Fruit fly (Drosophila melanogaster): ENCODE measurements around the gene CG13458.
A peak's percentile ranks its signal among the peaks of the same experiment; 100 is the strongest.

CG13458 gene

DNA sequence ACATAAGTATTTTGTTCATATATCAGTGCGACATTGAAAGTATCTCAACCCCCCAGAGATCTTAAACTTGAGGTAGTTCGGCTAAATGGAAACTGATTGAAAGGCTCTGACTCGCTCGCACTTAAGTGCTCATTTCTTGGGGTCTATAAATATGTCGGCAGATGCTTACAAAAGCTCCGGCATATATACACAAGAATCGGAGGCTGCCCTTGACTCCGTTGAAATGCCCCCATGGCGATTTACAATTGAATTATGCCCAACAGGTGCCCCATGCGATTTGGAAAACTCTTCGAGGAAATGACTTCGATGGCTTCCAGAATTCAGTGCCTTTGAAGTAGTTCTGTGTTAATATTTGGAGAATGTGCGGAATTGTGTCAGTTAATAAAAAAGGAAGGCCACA is 39.7 kb upstream of the CG13458 start (continued):
- TF ChIP-seq nerfin-1 (tag; optimal IDR thresholded peaks at IDR 0.05) = no peak
- TF ChIP-seq HLH54F (GFP tag; optimal IDR thresholded peaks at IDR 0.05) = no peak
- no peak for TF ChIP-seq ro (GFP tag; IDR thresholded peaks at IDR 0.05)
- no peak for TF ChIP-seq Hmx (GFP tag; optimal IDR thresholded peaks at IDR 0.05)
- no peak for TF ChIP-seq hth (optimal IDR thresholded peaks at IDR 0.05)
- no peak for TF ChIP-seq sob (GFP tag; IDR thresholded peaks at IDR 0.05)
- no peak for TF ChIP-seq dmrt99B (tag; optimal IDR thresholded peaks at IDR 0.05)
- TF ChIP-seq Dref (GFP tag; IDR thresholded peaks at IDR 0.05) = no peak
- no peak for TF ChIP-seq CG10274 (GFP tag; optimal IDR thresholded peaks at IDR 0.05)
- TF ChIP-seq lab (GFP tag; optimal IDR thresholded peaks at IDR 0.05) = no peak
- TF ChIP-seq pb (GFP tag; optimal IDR thresholded peaks at IDR 0.05) = no peak
- TF ChIP-seq sisA (GFP tag; IDR thresholded peaks at IDR 0.05) = no peak
- no peak for TF ChIP-seq CG32772 (GFP tag; IDR thresholded peaks at IDR 0.05)
- no peak for TF ChIP-seq CG8290 (GFP tag; optimal IDR thresholded peaks at IDR 0.05)
- no peak for TF ChIP-seq CG8290 (tag; optimal IDR thresholded peaks at IDR 0.05)
- TF ChIP-seq Bgb (GFP tag; IDR thresholded peaks at IDR 0.05; ENCODE audit: partially characterized antibody) = no peak
- no peak for TF ChIP-seq CG17912 (GFP tag; optimal IDR thresholded peaks at IDR 0.05)
- no peak for TF ChIP-seq CG11695 (GFP tag; IDR thresholded peaks at IDR 0.05)
- no peak for TF ChIP-seq Med (GFP tag)
- TF ChIP-seq btn (GFP tag; optimal IDR thresholded peaks at IDR 0.05) = no peak
- no peak for TF ChIP-seq CG17612 (GFP tag; IDR thresholded peaks at IDR 0.05)
- TF ChIP-seq Tbp (GFP tag; optimal IDR thresholded peaks at IDR 0.05) = no peak
- no peak for TF ChIP-seq Hr78 (GFP tag; optimal IDR thresholded peaks at IDR 0.05)
- TF ChIP-seq kni (GFP tag; optimal IDR thresholded peaks at IDR 0.05) = no peak
- TF ChIP-seq org-1 (GFP tag; optimal IDR thresholded peaks at IDR 0.05) = peak; percentile 2
- no peak for TF ChIP-seq CG14965 (GFP tag; optimal IDR thresholded peaks at IDR 0.05; ENCODE audit: borderline replicate concordance)
- no peak for TF ChIP-seq crp (GFP tag; optimal IDR thresholded peaks at IDR 0.05)
- TF ChIP-seq h (optimal IDR thresholded peaks at IDR 0.05) = no peak
- no peak for TF ChIP-seq CG1792 (GFP tag; optimal IDR thresholded peaks at IDR 0.05)
- no peak for TF ChIP-seq Stat92E (GFP tag; optimal IDR thresholded peaks at IDR 0.05)
- TF ChIP-seq NFAT (GFP tag; IDR thresholded peaks at IDR 0.05) = no peak
- TF ChIP-seq CG4404 (GFP tag; IDR thresholded peaks at IDR 0.05) = no peak
- no peak for TF ChIP-seq tgo (GFP tag; IDR thresholded peaks at IDR 0.05)
- TF ChIP-seq CG10147 (GFP tag; optimal IDR thresholded peaks at IDR 0.05) = no peak
- TF ChIP-seq Taf1 (GFP tag; IDR thresholded peaks at IDR 0.05) = no peak
- no peak for TF ChIP-seq p53 (GFP tag; optimal IDR thresholded peaks at IDR 0.05)
- no peak for TF ChIP-seq CG4820 (GFP tag; optimal IDR thresholded peaks at IDR 0.05)
- TF ChIP-seq Ada2b (GFP tag; IDR thresholded peaks at IDR 0.05) = no peak
- TF ChIP-seq Hr3 (GFP tag; optimal IDR thresholded peaks at IDR 0.05) = no peak
- TF ChIP-seq CG6854 (GFP tag; optimal IDR thresholded peaks at IDR 0.05) = no peak
- TF ChIP-seq chinmo (GFP tag; IDR thresholded peaks at IDR 0.05; ENCODE audit: partially characterized antibody) = 0 out of 4 replicates have a peak, but pooled peaks have one; percentile 57
- TF ChIP-seq dati (GFP tag; IDR thresholded peaks at IDR 0.05) = no peak
- TF ChIP-seq abd-A (tag; optimal IDR thresholded peaks at IDR 0.05) = peak; percentile 88
- TF ChIP-seq CG34376 (GFP tag; optimal IDR thresholded peaks at IDR 0.05) = no peak
- TF ChIP-seq CG15073 (GFP tag; optimal IDR thresholded peaks at IDR 0.05) = no peak
- TF ChIP-seq sens (GFP tag) = peak; percentile 30
- TF ChIP-seq sug (tag; optimal IDR thresholded peaks at IDR 0.05) = peak; percentile 44
- peak; percentile 64 for TF ChIP-seq CG12769 (tag; optimal IDR thresholded peaks at IDR 0.05)
- TF ChIP-seq hb (GFP tag; IDR thresholded peaks at IDR 0.05; ENCODE audit: partially characterized antibody) = no peak
- no peak for TF ChIP-seq CG9876 (GFP tag; optimal IDR thresholded peaks at IDR 0.05)
- no peak for TF ChIP-seq CG1603 (tag; optimal IDR thresholded peaks at IDR 0.05)
- TF ChIP-seq chm (GFP tag; IDR thresholded peaks at IDR 0.05) = no peak
- TF ChIP-seq CG11723 (GFP tag; optimal IDR thresholded peaks at IDR 0.05) = no peak

Measured in whole organism, embryonic.